Worm (Caenorhabditis elegans): Measurements from ENCODE around the gene F34D10.8.

F34D10.8 gene

DNA sequence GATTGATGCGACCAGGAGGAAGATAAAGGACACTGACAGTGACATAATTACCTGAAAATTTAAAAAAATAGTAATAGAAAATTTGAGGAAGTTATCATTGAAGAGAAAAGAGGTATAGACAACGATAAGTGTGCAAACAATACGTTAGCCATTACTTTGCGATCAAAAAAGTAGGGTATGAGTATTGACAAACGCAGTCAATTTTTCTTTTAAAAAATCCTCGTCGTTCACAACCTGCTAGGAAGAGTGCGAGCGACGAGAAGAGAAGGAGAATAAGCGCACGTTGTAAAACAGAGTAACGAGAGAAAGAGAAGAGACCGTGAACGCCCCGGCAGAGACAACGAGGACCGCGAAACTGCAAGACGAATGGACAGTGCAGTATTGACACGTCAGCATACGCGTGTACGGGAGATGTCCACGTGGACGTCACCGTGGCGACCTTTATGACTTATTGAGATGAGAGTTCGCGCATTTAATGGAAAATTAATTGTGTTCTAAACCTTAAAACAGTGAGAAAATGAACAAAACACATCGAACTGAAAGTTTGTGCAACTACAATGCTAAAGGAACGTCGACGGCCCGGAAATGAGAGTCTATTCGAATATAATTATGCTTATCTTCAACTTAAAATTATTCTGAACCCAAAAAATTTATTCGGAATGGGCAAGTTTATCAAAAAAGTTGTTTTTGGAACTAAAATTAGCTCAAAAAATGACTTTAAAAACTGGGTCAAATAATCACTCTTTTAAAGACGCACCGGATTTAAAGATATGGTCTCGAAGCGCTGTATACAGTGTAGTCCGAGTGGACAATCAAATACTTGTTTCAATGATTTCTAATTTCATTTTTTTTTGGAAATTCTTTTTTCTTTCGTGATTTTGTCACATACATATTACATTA, 28.9 kb upstream of the F34D10.8 start, which contains the start of the genes pdi-1 and C14B1.2 (continued):
- TF ChIP-seq lin-54 (GFP tag; optimal IDR thresholded peaks at IDR 0.05) (peak; percentile 55), madf-8 (GFP tag; conservative IDR thresholded peaks at IDR 0.05) (no peak), nhr-120 (GFP tag; IDR thresholded peaks at IDR 0.05) (no peak), dox-1 (GFP tag; IDR thresholded peaks at IDR 0.05) (peak; percentile 85), mes-4 (tag; optimal IDR thresholded peaks at IDR 0.05) (no peak), D2030.7 (GFP tag; IDR thresholded peaks at IDR 0.05) (peak; percentile 18; the same call in 1 of the 2 replicates), madf-10 (tag; optimal IDR thresholded peaks at IDR 0.05) (peak; percentile 44), lir-1 (GFP tag; conservative IDR thresholded peaks at IDR 0.05) (no peak), let-607 (tag; optimal IDR thresholded peaks at IDR 0.05) (peak; percentile 99), C06A6.2 (GFP tag; conservative IDR thresholded peaks at IDR 0.05) (no peak), T26A5.8 (tag; optimal IDR thresholded peaks at IDR 0.05) (no peak), F23B12.7 (tag; optimal IDR thresholded peaks at IDR 0.05; ENCODE audit: insufficient read depth) (peak; percentile 53), T07F8.4 (tag; optimal IDR thresholded peaks at IDR 0.05) (no peak), Y95B8A.8 (GFP tag; IDR thresholded peaks at IDR 0.05) (no peak), nhr-27 (tag; optimal IDR thresholded peaks at IDR 0.05) (no peak)

DNA sequence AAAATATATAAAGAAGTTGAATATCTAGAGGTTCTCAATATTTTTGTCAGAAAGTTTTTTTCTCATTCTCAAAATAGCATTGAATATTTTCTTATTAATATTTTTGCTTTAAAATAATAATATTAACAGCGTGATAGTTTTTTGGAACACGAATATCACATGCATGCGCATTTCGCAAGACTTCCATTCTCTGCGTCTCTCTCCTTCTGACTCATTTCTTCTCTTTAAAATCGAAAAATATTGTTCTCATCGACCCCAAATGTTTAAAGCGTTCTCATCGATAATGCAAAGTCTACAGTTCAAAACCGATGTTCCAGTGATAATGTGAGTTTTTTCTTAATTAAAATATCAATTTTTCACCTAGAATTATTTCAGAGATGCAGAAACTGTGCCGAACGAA, 27.2 kb upstream of the F34D10.8 start, which contains the start of gene C14B1.3:
Gene C14B1.3, plus strand, starts transcription at position 168 of the 400 bp plus-strand sequence.
- no peak for TF ChIP-seq madf-10 (tag; optimal IDR thresholded peaks at IDR 0.05)
- TF ChIP-seq attf-5 (GFP tag; optimal IDR thresholded peaks at IDR 0.05), result peak; percentile 80
- TF ChIP-seq ama-1 (optimal IDR thresholded peaks at IDR 0.05), result peak; percentile 39
- no peak for TF ChIP-seq ama-1 (GFP tag; optimal IDR thresholded peaks at IDR 0.05)
- peak; percentile 98 for TF ChIP-seq cebp-1 (GFP tag; IDR thresholded peaks at IDR 0.05)
- peak; percentile 99 for TF ChIP-seq cebp-1 (tag; optimal IDR thresholded peaks at IDR 0.05)
- no peak for TF ChIP-seq F55B11.4 (tag; optimal IDR thresholded peaks at IDR 0.05; ENCODE audit: borderline replicate concordance, insufficient read depth)
- TF ChIP-seq madf-6 (GFP tag; IDR thresholded peaks at IDR 0.05), result no peak
- peak; percentile 12 for TF ChIP-seq lin-40 (tag; optimal IDR thresholded peaks at IDR 0.05)
- peak in 1 of 2 experiments; percentile 75 for TF ChIP-seq let-607 (tag; optimal IDR thresholded peaks at IDR 0.05)
- TF ChIP-seq zim-3 (tag; optimal IDR thresholded peaks at IDR 0.05), result no peak
- TF ChIP-seq hmg-1.2 (GFP tag; IDR thresholded peaks at IDR 0.05), result peak; percentile 28; the same call in 1 of the 2 replicates
- TF ChIP-seq attf-6 (GFP tag; IDR thresholded peaks at IDR 0.05), result no peak
- peak in 1 of 3 experiments; percentile 13 for TF ChIP-seq lin-35 (GFP tag; optimal IDR thresholded peaks at IDR 0.05)
- TF ChIP-seq snpc-4 (GFP tag; optimal IDR thresholded peaks at IDR 0.05), result no peak
- peak in 2 of 4 experiments; percentile 22 to 34 for TF ChIP-seq snpc-4 (tag; optimal IDR thresholded peaks at IDR 0.05)
- peak; percentile 23 for TF ChIP-seq nhr-80 (tag; optimal IDR thresholded peaks at IDR 0.05)

DNA sequence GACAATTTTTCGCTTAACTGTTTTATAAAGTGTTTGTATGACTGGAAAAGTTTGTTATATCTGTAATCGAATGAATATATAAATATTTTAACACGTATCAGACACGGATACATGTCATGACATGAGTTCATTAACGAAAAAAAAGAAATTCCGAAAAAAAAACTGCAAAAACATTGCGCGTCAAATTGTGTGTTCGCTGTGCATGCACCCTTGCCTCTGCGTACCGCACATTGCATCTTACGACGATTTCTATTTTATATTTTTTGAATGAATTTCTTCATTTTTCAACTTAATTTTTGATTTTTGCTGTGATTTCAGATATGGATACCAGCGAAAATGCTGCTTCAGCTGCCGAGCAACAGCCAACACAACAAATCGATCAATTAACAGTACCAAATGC, 25.6 kb upstream of the F34D10.8 start, which contains the start of gene wdr-5.1:
Gene wdr-5.1, plus strand, starts transcription at position 319 of the 400 bp plus-strand sequence.
- no peak for TF ChIP-seq atf-7 (tag; optimal IDR thresholded peaks at IDR 0.05)
- TF ChIP-seq ceh-58 (GFP tag; IDR thresholded peaks at IDR 0.05), result no peak
- no peak for TF ChIP-seq sptf-2 (GFP tag; optimal IDR thresholded peaks at IDR 0.05)
- TF ChIP-seq efl-1 (GFP tag; optimal IDR thresholded peaks at IDR 0.05), result no peak
- no peak for TF ChIP-seq Y53F4B.3 (GFP tag; IDR thresholded peaks at IDR 0.05)
- no peak for TF ChIP-seq C17E4.6 (GFP tag; IDR thresholded peaks at IDR 0.05)
- no peak for TF ChIP-seq attf-3 (GFP tag; conservative IDR thresholded peaks at IDR 0.05)
- peak; percentile 15; the same call in 1 of the 2 replicates for TF ChIP-seq F33H1.4 (GFP tag; IDR thresholded peaks at IDR 0.05)
- TF ChIP-seq snpc-3.4 (tag; optimal IDR thresholded peaks at IDR 0.05), result peak; percentile 26
- TF ChIP-seq ceh-91 (GFP tag; IDR thresholded peaks at IDR 0.05), result no peak
- peak; percentile 45 for TF ChIP-seq ama-1 (optimal IDR thresholded peaks at IDR 0.05)
- no peak for TF ChIP-seq ama-1 (GFP tag; optimal IDR thresholded peaks at IDR 0.05)
- no peak for TF ChIP-seq D2030.7 (GFP tag; IDR thresholded peaks at IDR 0.05)
- no peak for TF ChIP-seq snpc-4 (GFP tag; optimal IDR thresholded peaks at IDR 0.05)
- TF ChIP-seq snpc-4 (tag; optimal IDR thresholded peaks at IDR 0.05), result no peak
- no peak for TF ChIP-seq F57C9.4 (tag; optimal IDR thresholded peaks at IDR 0.05)
- no peak for TF ChIP-seq xnd-1 (tag; optimal IDR thresholded peaks at IDR 0.05)
- no peak for TF ChIP-seq lag-1 (GFP tag; IDR thresholded peaks at IDR 0.05)
- no peak for TF ChIP-seq ztf-6 (GFP tag; IDR thresholded peaks at IDR 0.05)
- peak in 1 of 2 experiments; percentile 7 for TF ChIP-seq let-607 (tag; optimal IDR thresholded peaks at IDR 0.05)
- TF ChIP-seq cebp-1 (GFP tag; IDR thresholded peaks at IDR 0.05), result no peak
- TF ChIP-seq cebp-1 (tag; optimal IDR thresholded peaks at IDR 0.05), result peak; percentile 50
